Worm (Caenorhabditis elegans) whole organism, L1 larva: ENCODE data around the gene efn-3.
A peak's percentile ranks its signal among the peaks of the same experiment; 100 is the strongest.

Experiments used
- C16A3.4 ChIP-seq: fragments of 150-350 bp; optimal IDR thresholded peaks from 2 replicates; lab custom pipeline; 2014; ENCODE audit warnings: missing biosample characterization, missing genetic modification characterization
- F16B12.6 ChIP-seq: fragments of 150-350 bp; optimal IDR thresholded peaks from 2 replicates; lab custom pipeline; 2014; ENCODE audit warnings: missing biosample characterization, missing genetic modification characterization
- alr-1 ChIP-seq: fragments of 200-800 bp; sonication (Bioruptor generic); optimal IDR thresholded peaks from 2 replicates; lab custom pipeline; 2018; ENCODE audit warnings: borderline replicate concordance, mild to moderate bottlenecking, missing genetic modification characterization, missing compliant biosample characterization
- ceh-8 ChIP-seq: fragments of 200-800 bp; sonication (Bioruptor generic); optimal IDR thresholded peaks from 2 replicates; lab custom pipeline; 2018; ENCODE audit warnings: mild to moderate bottlenecking, missing genetic modification characterization, moderate library complexity, missing compliant biosample characterization
- ceh-88 ChIP-seq: fragments of 200-800 bp; sonication (Bioruptor generic); IDR thresholded peaks from 2 replicates; pipeline ENCODE4 v1.3.6; 2022; ENCODE audit warnings: missing genetic modification characterization, missing compliant biosample characterization
- ceh-90 ChIP-seq: sonication (generic microtip); optimal IDR thresholded peaks from 2 replicates; lab custom pipeline; 2016; ENCODE audit warnings: missing genetic modification characterization, missing compliant biosample characterization
- ces-1 ChIP-seq: fragments of 150-350 bp; optimal IDR thresholded peaks from 2 replicates; lab custom pipeline; 2014; ENCODE audit warnings: missing biosample characterization, missing genetic modification reagents, missing genetic modification characterization
- dsc-1 ChIP-seq: sonication (generic microtip); optimal IDR thresholded peaks from 2 replicates; lab custom pipeline; 2016; ENCODE audit warnings: mild to moderate bottlenecking, missing genetic modification characterization, missing compliant biosample characterization
- efl-3 ChIP-seq: fragments of 200-800 bp; sonication (Bioruptor generic); optimal IDR thresholded peaks from 2 replicates; lab custom pipeline; 2018; ENCODE audit warnings: mild to moderate bottlenecking, missing genetic modification characterization, missing compliant biosample characterization
- egl-13 ChIP-seq: sonication (generic microtip); optimal IDR thresholded peaks from 2 replicates; lab custom pipeline; 2016; ENCODE audit warnings: missing genotype, missing genetic modification reagents, missing genetic modification characterization, missing compliant biosample characterization
- fkh-10 ChIP-seq: sonication (generic microtip); optimal IDR thresholded peaks from 2 replicates; lab custom pipeline; 2017; ENCODE audit warnings: missing biosample characterization, missing genetic modification reagents, missing genetic modification characterization
- fkh-4 ChIP-seq: sonication (generic microtip); optimal IDR thresholded peaks from 2 replicates; lab custom pipeline; 2016; ENCODE audit warnings: missing compliant biosample characterization, missing genetic modification characterization, borderline replicate concordance
- fkh-8 ChIP-seq: sonication (generic microtip); optimal IDR thresholded peaks from 2 replicates; lab custom pipeline; 2016; ENCODE audit warnings: mild to moderate bottlenecking, missing genetic modification characterization, missing compliant biosample characterization
- fos-1 ChIP-seq: fragments of 150-350 bp; optimal IDR thresholded peaks from 2 replicates; lab custom pipeline; 2014; ENCODE audit warnings: missing biosample characterization, missing genetic modification characterization
- hpl-2 ChIP-seq: fragments of 150-350 bp; optimal IDR thresholded peaks from 2 replicates; lab custom pipeline; 2014; ENCODE audit warnings: missing biosample characterization, missing genetic modification reagents, missing genetic modification characterization
- isw-1 ChIP-seq: fragments of 200-800 bp; sonication (Bioruptor generic); IDR thresholded peaks from 2 replicates; pipeline ENCODE4 v1.3.6; 2022; ENCODE audit warnings: missing genetic modification characterization, missing compliant biosample characterization
- jun-1 ChIP-seq: fragments of 150-350 bp; optimal IDR thresholded peaks from 2 replicates; lab custom pipeline; 2014; ENCODE audit warnings: missing biosample characterization, missing genetic modification reagents, missing genetic modification characterization
- lin-13 ChIP-seq: fragments of 150-350 bp; optimal IDR thresholded peaks from 2 replicates; lab custom pipeline; 2014; ENCODE audit warnings: missing biosample characterization, missing genetic modification reagents, missing genetic modification characterization
- lin-14 ChIP-seq: fragments of 200-800 bp; sonication (Bioruptor generic); optimal IDR thresholded peaks from 2 replicates; lab custom pipeline; 2018; ENCODE audit warnings: mild to moderate bottlenecking, missing genetic modification characterization, moderate library complexity, missing compliant biosample characterization
- lin-35 ChIP-seq, 2 experiments: fragments of 150-350 bp; optimal IDR thresholded peaks; 2 replicates each; lab custom pipeline; 2014; ENCODE audit warnings: missing biosample characterization in 2 of 2, missing genetic modification characterization in 2 of 2, missing genetic modification reagents in 2 of 2
- lin-39 ChIP-seq: fragments of 150-350 bp; optimal IDR thresholded peaks from 2 replicates; lab custom pipeline; 2014; ENCODE audit warnings: missing biosample characterization, missing genetic modification reagents, missing genetic modification characterization
- lsy-2 ChIP-seq, 2 experiments: fragments of 150-350 bp; optimal IDR thresholded peaks; 2 replicates each; lab custom pipeline; 2014; ENCODE audit warnings: missing biosample characterization in 2 of 2, missing genetic modification characterization in 2 of 2
- mef-2 ChIP-seq: fragments of 150-350 bp; optimal IDR thresholded peaks from 2 replicates; lab custom pipeline; 2014; ENCODE audit warnings: missing biosample characterization, missing genetic modification characterization
- mep-1 ChIP-seq: fragments of 150-350 bp; optimal IDR thresholded peaks from 2 replicates; lab custom pipeline; 2014; ENCODE audit warnings: missing biosample characterization, missing genetic modification characterization
- nhr-11 ChIP-seq: fragments of 150-350 bp; optimal IDR thresholded peaks from 2 replicates; lab custom pipeline; 2014; ENCODE audit warnings: missing biosample characterization, missing genetic modification characterization
- nhr-19 ChIP-seq: fragments of 200-800 bp; sonication (Bioruptor generic); conservative IDR thresholded peaks from 2 replicates; pipeline ENCODE4 v1.3.6; 2022; ENCODE audit warnings: missing genetic modification characterization, missing compliant biosample characterization
- nhr-28 ChIP-seq: fragments of 150-350 bp; optimal IDR thresholded peaks from 2 replicates; lab custom pipeline; 2014; ENCODE audit warnings: missing biosample characterization, missing genetic modification characterization
- nhr-71 ChIP-seq: sonication (generic microtip); optimal IDR thresholded peaks from 2 replicates; lab custom pipeline; 2016; ENCODE audit warnings: mild to moderate bottlenecking, missing genetic modification characterization, moderate library complexity, missing compliant biosample characterization
- nhr-76 ChIP-seq: sonication (generic microtip); optimal IDR thresholded peaks from 2 replicates; lab custom pipeline; 2017; ENCODE audit warnings: missing biosample characterization, missing genetic modification characterization
- nhr-84 ChIP-seq: sonication (generic microtip); optimal IDR thresholded peaks from 2 replicates; lab custom pipeline; 2017; ENCODE audit warnings: missing biosample characterization, missing genetic modification characterization
- nhr-85 ChIP-seq: sonication (generic microtip); peaks from one replicate; lab custom pipeline; 2016; ENCODE audit warnings: missing genetic modification characterization, inconsistent platforms, missing compliant biosample characterization
- nhr-90 ChIP-seq: sonication (generic microtip); optimal IDR thresholded peaks from 2 replicates; lab custom pipeline; 2016; ENCODE audit warnings: mild to moderate bottlenecking, missing genetic modification characterization, missing compliant biosample characterization; ENCODE audit not compliant: poor library complexity
- pag-3 ChIP-seq: sonication (generic microtip); optimal IDR thresholded peaks from 2 replicates; lab custom pipeline; 2017; ENCODE audit warnings: missing genetic modification characterization, mild to moderate bottlenecking, missing compliant biosample characterization, antibody characterized with exemption, borderline replicate concordance; ENCODE audit not compliant: insufficient read depth
- pax-3 ChIP-seq: fragments of 200-800 bp; sonication (Bioruptor generic); optimal IDR thresholded peaks from 2 replicates; lab custom pipeline; 2018; ENCODE audit warnings: mild to moderate bottlenecking, missing genetic modification characterization, moderate library complexity, missing compliant biosample characterization
- pqm-1 ChIP-seq: sonication (generic microtip); optimal IDR thresholded peaks from 3 replicates; lab custom pipeline; 2017; ENCODE audit warnings: missing biosample characterization, missing genetic modification characterization
- skn-1 ChIP-seq: fragments of 150-350 bp; optimal IDR thresholded peaks from 2 replicates; lab custom pipeline; 2014; ENCODE audit warnings: missing biosample characterization, missing genetic modification characterization
- snpc-4 ChIP-seq: fragments of 150-350 bp; optimal IDR thresholded peaks from 2 replicates; lab custom pipeline; 2014; ENCODE audit warnings: missing biosample characterization, missing genetic modification characterization
- snu-23 ChIP-seq: sonication (generic microtip); optimal IDR thresholded peaks from 2 replicates; lab custom pipeline; 2016; ENCODE audit warnings: missing genetic modification characterization, missing compliant biosample characterization
- sox-4 ChIP-seq: sonication (generic microtip); optimal IDR thresholded peaks from 2 replicates; lab custom pipeline; 2016; ENCODE audit warnings: missing genetic modification characterization, missing compliant biosample characterization
- swsn-7 ChIP-seq: sonication (generic microtip); optimal IDR thresholded peaks from 2 replicates; lab custom pipeline; 2016; ENCODE audit warnings: missing genetic modification characterization, missing compliant biosample characterization
- tbx-2 ChIP-seq: sonication (generic microtip); optimal IDR thresholded peaks from 2 replicates; lab custom pipeline; 2016; ENCODE audit warnings: missing genetic modification characterization, missing compliant biosample characterization
- tlp-1 ChIP-seq: fragments of 150-350 bp; optimal IDR thresholded peaks from 2 replicates; lab custom pipeline; 2014; ENCODE audit warnings: missing biosample characterization, missing genetic modification characterization
- unc-30 ChIP-seq: sonication (generic microtip); optimal IDR thresholded peaks from 2 replicates; lab custom pipeline; 2017; ENCODE audit warnings: missing biosample characterization, missing genetic modification characterization
- xbp-1 ChIP-seq: sonication (generic microtip); optimal IDR thresholded peaks from 2 replicates; lab custom pipeline; 2016; ENCODE audit warnings: missing genetic modification characterization, missing compliant biosample characterization
- zip-4 ChIP-seq: fragments of 200-800 bp; sonication (Bioruptor generic); optimal IDR thresholded peaks from 2 replicates; lab custom pipeline; 2018; ENCODE audit warnings: mild to moderate bottlenecking, missing genetic modification characterization, moderate library complexity, missing compliant biosample characterization
- ztf-11 ChIP-seq, 2 experiments: sonication (generic microtip); optimal IDR thresholded peaks; 2 replicates each; lab custom pipeline; 2016 to 2017; ENCODE audit warnings: missing genetic modification characterization in 2 of 2, missing biosample characterization in 1 of 2, missing compliant biosample characterization in 1 of 2
- ztf-4 ChIP-seq: fragments of 150-350 bp; optimal IDR thresholded peaks from 2 replicates; lab custom pipeline; 2014; ENCODE audit warnings: missing biosample characterization, missing genetic modification characterization

Gene efn-3

DNA sequence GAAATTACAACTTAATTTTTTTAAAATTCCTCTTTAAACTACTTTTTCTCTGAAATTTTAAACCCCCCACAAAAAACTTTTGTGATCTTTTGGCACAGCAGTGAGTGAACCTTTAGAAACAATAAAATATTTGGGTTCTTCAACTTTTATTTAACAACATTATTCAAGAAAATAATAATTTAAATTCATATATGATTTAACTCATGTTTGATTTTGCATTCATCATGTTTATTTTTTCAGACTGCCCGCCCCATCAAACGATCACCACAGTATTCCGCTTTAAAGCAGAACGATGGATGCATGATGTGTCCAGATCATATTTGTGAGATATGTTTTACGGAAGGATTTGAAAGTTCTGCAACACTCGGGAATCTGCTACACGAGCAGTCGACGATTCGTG, 30.8 kb downstream of the efn-3 start, which contains the start of gene set-8:
TSS of gene set-8 (plus strand) at position 301 of the 400 bp plus-strand sequence.
- TF ChIP-seq nhr-84 (tag; lab: Kevin White, UChicago): no peak
- TF ChIP-seq ztf-4 (tag; lab: Kevin White, UChicago): no peak
- TF ChIP-seq ceh-8 (GFP tag; lab: Kevin White, UChicago): no peak
- no peak for TF ChIP-seq tlp-1 (tag; lab: Kevin White, UChicago)
- TF ChIP-seq lin-39 (tag; lab: Kevin White, UChicago): no peak
- TF ChIP-seq nhr-85: no peak
- no peak for TF ChIP-seq nhr-11 (tag; lab: Kevin White, UChicago)
- TF ChIP-seq fkh-8: no peak
- no peak for TF ChIP-seq snpc-4 (tag; lab: Kevin White, UChicago)
- no peak for TF ChIP-seq mef-2 (tag; lab: Kevin White, UChicago)
- no peak for TF ChIP-seq lsy-2 (tag; optimal IDR thresholded peaks at IDR 0.05; lab: Kevin White, UChicago)
- TF ChIP-seq fkh-4 (tag; lab: Kevin White, UChicago): no peak

DNA sequence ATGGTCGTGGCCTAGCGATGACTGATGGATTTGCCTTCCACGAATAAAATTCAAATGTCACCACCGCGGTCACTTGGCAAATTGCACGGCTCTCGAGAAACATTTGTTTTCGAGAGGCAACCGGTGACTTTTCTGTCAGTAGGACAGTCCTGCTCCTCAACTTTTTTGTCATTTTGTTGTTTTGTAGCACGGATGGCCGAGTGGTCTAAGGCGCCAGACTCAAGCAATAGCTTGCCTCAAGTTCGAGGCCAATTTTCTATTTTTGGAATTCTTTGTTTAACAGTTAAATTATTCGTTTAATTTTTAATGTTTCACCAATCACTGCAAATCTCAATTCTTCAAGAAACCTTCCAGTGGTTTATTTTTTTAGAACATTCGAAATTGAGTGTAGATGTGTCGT, 33.0 kb downstream of the efn-3 start:
- TF ChIP-seq lin-13 (GFP tag; lab: Kevin White, UChicago) (no peak), fkh-10 (GFP tag; lab: Kevin White, UChicago) (no peak), mef-2 (tag; lab: Kevin White, UChicago) (no peak), nhr-11 (tag; lab: Kevin White, UChicago) (no peak), pqm-1 (no peak), ceh-90 (tag; lab: Kevin White, UChicago) (no peak), nhr-90 (tag; lab: Kevin White, UChicago) (no peak), nhr-71 (no peak), jun-1 (tag; lab: Kevin White, UChicago) (no peak), F16B12.6 (tag; lab: Kevin White, UChicago) (no peak), fkh-4 (tag; lab: Kevin White, UChicago) (no peak)

DNA sequence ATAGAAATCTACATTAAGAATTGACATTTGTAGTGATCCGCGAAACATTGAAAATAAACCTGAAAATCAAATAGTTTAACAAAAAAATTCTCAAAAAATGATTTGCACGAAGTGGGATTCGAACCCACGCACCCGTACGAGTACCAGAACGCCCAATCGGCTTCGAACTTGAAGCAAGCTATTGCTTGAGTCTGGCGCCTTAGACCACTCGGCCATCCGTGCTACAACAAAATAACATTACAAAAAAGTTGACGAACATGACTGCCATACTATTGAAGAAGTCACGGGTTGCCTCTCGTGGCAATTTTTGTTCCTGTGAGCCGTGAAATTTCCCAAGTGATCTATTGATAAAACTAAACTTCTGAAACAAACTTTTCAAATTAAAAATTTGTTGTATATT, 34.0 kb downstream of the efn-3 start:
- TF ChIP-seq xbp-1 (tag; lab: Kevin White, UChicago) (no peak), unc-30 (tag; lab: Kevin White, UChicago) (no peak), efl-3 (GFP tag; lab: Kevin White, UChicago) (no peak), hpl-2 (GFP tag; lab: Kevin White, UChicago) (no peak), sox-4 (tag; lab: Kevin White, UChicago) (no peak), nhr-84 (tag; lab: Kevin White, UChicago) (no peak), ceh-90 (tag; lab: Kevin White, UChicago) (no peak), skn-1 (tag; lab: Kevin White, UChicago) (no peak), alr-1 (tag; lab: Kevin White, UChicago) (no peak), pax-3 (no peak), zip-4 (GFP tag; lab: Kevin White, UChicago) (no peak)

DNA sequence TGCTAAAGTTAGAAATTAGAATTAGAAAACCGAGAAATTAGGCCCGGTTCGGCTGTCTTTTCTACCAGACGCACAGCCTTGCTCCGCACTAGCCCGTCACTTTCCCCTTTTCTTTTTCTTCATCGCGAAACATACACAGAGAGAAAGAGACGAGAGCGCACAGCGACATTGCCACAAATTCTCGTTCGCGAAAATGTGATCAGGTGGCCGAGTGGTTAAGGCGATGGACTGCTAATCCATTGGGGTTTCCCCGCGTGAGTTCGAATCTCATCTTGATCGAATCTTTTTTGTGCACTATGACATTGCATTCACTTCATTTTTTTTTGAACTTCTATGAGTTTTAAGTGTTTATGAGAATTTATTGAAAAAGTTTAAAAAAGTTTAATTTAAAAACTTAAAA, 34.8 kb downstream of the efn-3 start:
- TF ChIP-seq fos-1 (tag; lab: Kevin White, UChicago) (peak; percentile 33), lsy-2 (tag; optimal IDR thresholded peaks at IDR 0.05; lab: Kevin White, UChicago) (peak; percentile 5 to 44), ceh-88 (peak; percentile 30; the same call in 1 of the 2 replicates), pag-3 (no peak), swsn-7 (tag; lab: Kevin White, UChicago) (peak; percentile 24), snu-23 (GFP tag; lab: Kevin White, UChicago) (peak; percentile 74), lin-35 (GFP tag; optimal IDR thresholded peaks at IDR 0.05; lab: Kevin White, UChicago) (peak in 1 of 2 experiments; percentile 45), nhr-71 (peak; percentile 53), nhr-28 (tag; lab: Kevin White, UChicago) (no peak), lin-14 (GFP tag; lab: Kevin White, UChicago) (peak; percentile 25), dsc-1 (peak; percentile 81), isw-1 (peak; percentile 11; the same call in 1 of the 2 replicates), egl-13 (tag; lab: Kevin White, UChicago) (peak; percentile 43), nhr-19 (GFP tag; lab: Robert Waterston, UW) (peak; percentile 50), fkh-8 (peak; percentile 47), fkh-10 (GFP tag; lab: Kevin White, UChicago) (peak; percentile 68), ces-1 (GFP tag; lab: Kevin White, UChicago) (no peak), jun-1 (tag; lab: Kevin White, UChicago) (peak; percentile 57), ztf-11 (tag; optimal IDR thresholded peaks at IDR 0.05; lab: Kevin White, UChicago) (peak in 1 of 2 experiments; percentile 24), C16A3.4 (tag; lab: Kevin White, UChicago) (peak; percentile 58), nhr-76 (tag; lab: Kevin White, UChicago) (no peak), mep-1 (tag; lab: Kevin White, UChicago) (peak; percentile 35), tbx-2 (tag; lab: Kevin White, UChicago) (peak; percentile 48), efl-3 (GFP tag; lab: Kevin White, UChicago) (no peak)
